Fruit fly (Drosophila melanogaster) whole organism, embryonic: ENCODE results near the gene Ykt6.

Experiments
- Ada2b ChIP-seq: fragments of 200-800 bp; sonication (Bioruptor generic); IDR thresholded peaks from 2 replicates; pipeline ENCODE4 v1.3.6; 2022; ENCODE audit warnings: missing biosample characterization, missing genetic modification characterization
- Bdp1 ChIP-seq: fragments of 200-800 bp; sonication (Bioruptor generic); optimal IDR thresholded peaks from 3 replicates; lab custom pipeline; 2016; ENCODE audit warnings: missing biosample characterization, missing genetic modification characterization
- Bteb2 ChIP-seq: fragments of 200-800 bp; sonication (Bioruptor generic); optimal IDR thresholded peaks from 2 replicates; lab custom pipeline; 2016; ENCODE audit warnings: missing biosample characterization, missing genetic modification characterization
- CG10147 ChIP-seq: fragments of 200-800 bp; sonication (Bioruptor generic); optimal IDR thresholded peaks from 2 replicates; lab custom pipeline; 2019; ENCODE audit warnings: missing biosample characterization, mild to moderate bottlenecking, missing genetic modification characterization, moderate library complexity
- CG10431 ChIP-seq: fragments of 200-800 bp; sonication (Bioruptor generic); optimal IDR thresholded peaks from 3 replicates; lab custom pipeline; 2018; ENCODE audit warnings: missing biosample characterization, mild to moderate bottlenecking, missing genetic modification characterization
- CG12071 ChIP-seq: fragments of 200-800 bp; sonication (Bioruptor generic); optimal IDR thresholded peaks from 3 replicates; lab custom pipeline; 2018; ENCODE audit warnings: missing biosample characterization, mild to moderate bottlenecking, missing genetic modification characterization
- CG12942 ChIP-seq: fragments of 200-800 bp; sonication (Bioruptor generic); optimal IDR thresholded peaks from 3 replicates; lab custom pipeline; 2016; ENCODE audit warnings: missing biosample characterization, missing genetic modification characterization
- CG14014 ChIP-seq: fragments of 200-800 bp; sonication (Bioruptor generic); IDR thresholded peaks from 2 replicates; pipeline ENCODE4 v1.3.6; 2022; ENCODE audit warnings: missing biosample characterization, missing genetic modification characterization
- CG14667 ChIP-seq: fragments of 200-800 bp; sonication (Bioruptor generic); IDR thresholded peaks from 2 replicates; pipeline ENCODE4 v1.3.6; 2022; ENCODE audit warnings: missing biosample characterization, missing genetic modification characterization
- CG1529 ChIP-seq: fragments of 200-800 bp; sonication (Bioruptor generic); optimal IDR thresholded peaks from 3 replicates; lab custom pipeline; 2018; ENCODE audit warnings: missing biosample characterization, missing genetic modification characterization
- CG17912 ChIP-seq: fragments of 200-800 bp; sonication (Bioruptor generic); optimal IDR thresholded peaks from 2 replicates; lab custom pipeline; 2018; ENCODE audit warnings: missing biosample characterization, mild to moderate bottlenecking, missing genetic modification characterization
- CG2875 ChIP-seq: fragments of 200-800 bp; sonication (Bioruptor generic); optimal IDR thresholded peaks from 2 replicates; lab custom pipeline; 2017; ENCODE audit warnings: missing biosample characterization, mild to moderate bottlenecking, missing genetic modification characterization, missing genetic modification reagents
- CG3407 ChIP-seq: fragments of 200-800 bp; sonication (Bioruptor generic); optimal IDR thresholded peaks from 2 replicates; lab custom pipeline; 2018; ENCODE audit warnings: missing biosample characterization, mild to moderate bottlenecking, missing genetic modification characterization
- CG34376 ChIP-seq: fragments of 200-800 bp; sonication (Bioruptor generic); optimal IDR thresholded peaks from 2 replicates; lab custom pipeline; 2018; ENCODE audit warnings: missing biosample characterization, mild to moderate bottlenecking, missing genetic modification characterization
- CG8089 ChIP-seq: fragments of 200-800 bp; sonication (Bioruptor generic); optimal IDR thresholded peaks from 3 replicates; lab custom pipeline; 2016; ENCODE audit warnings: missing biosample characterization, missing genetic modification characterization
- CG8281 ChIP-seq: fragments of 200-800 bp; sonication (Bioruptor generic); optimal IDR thresholded peaks from 2 replicates; lab custom pipeline; 2018; ENCODE audit warnings: missing biosample characterization, mild to moderate bottlenecking, missing genetic modification characterization, moderate library complexity
- CrebB ChIP-seq: fragments of 200-800 bp; sonication (Bioruptor generic); optimal IDR thresholded peaks from 3 replicates; lab custom pipeline; 2018; ENCODE audit warnings: missing biosample characterization, mild to moderate bottlenecking, missing genetic modification characterization
- Doc2 ChIP-seq: fragments of 200-800 bp; sonication (Bioruptor generic); IDR thresholded peaks from 2 replicates; pipeline ENCODE4 v1.3.6; 2022; ENCODE audit warnings: missing biosample characterization, missing genetic modification characterization
- Ets97D ChIP-seq: fragments of 200-800 bp; sonication (Bioruptor generic); optimal IDR thresholded peaks from 3 replicates; lab custom pipeline; 2016; ENCODE audit warnings: missing biosample characterization, missing genetic modification characterization
- GATAe ChIP-seq: fragments of 200-800 bp; sonication (Bioruptor generic); conservative IDR thresholded peaks from 2 replicates; pipeline ENCODE4 v1.3.6; 2022; ENCODE audit warnings: missing biosample characterization, missing genetic modification characterization
- Hr39 ChIP-seq: fragments of >200 bp; optimal IDR thresholded peaks from 2 replicates; lab custom pipeline; 2017
- MTF-1 ChIP-seq: fragments of 200-800 bp; sonication (Bioruptor generic); optimal IDR thresholded peaks from 2 replicates; lab custom pipeline; 2018; ENCODE audit warnings: missing biosample characterization, mild to moderate bottlenecking, missing genetic modification characterization, borderline replicate concordance
- Max ChIP-seq: fragments of 200-800 bp; sonication (Bioruptor generic); optimal IDR thresholded peaks from 2 replicates; lab custom pipeline; 2016; ENCODE audit warnings: missing biosample characterization, mild to moderate bottlenecking, missing genetic modification characterization
- Med ChIP-seq: fragments of 200-800 bp; sonication (Bioruptor generic); peaks from one replicate; lab custom pipeline; 2016; ENCODE audit warnings: missing biosample characterization, missing genetic modification characterization, mild to moderate bottlenecking, inconsistent platforms, moderate library complexity
- NC2β ChIP-seq: fragments of 200-800 bp; sonication (Bioruptor generic); optimal IDR thresholded peaks from 2 replicates; lab custom pipeline; 2016; ENCODE audit warnings: missing biosample characterization, missing genetic modification characterization
- Poxn ChIP-seq: fragments of 200-800 bp; sonication (Bioruptor generic); IDR thresholded peaks from 2 replicates; pipeline ENCODE4 v1.3.6; 2022; ENCODE audit warnings: missing biosample characterization, missing genetic modification characterization
- Rfx ChIP-seq: fragments of 200-800 bp; sonication (Bioruptor generic); IDR thresholded peaks from 2 replicates; pipeline ENCODE4 v1.3.6; 2022; ENCODE audit warnings: missing biosample characterization, missing genetic modification characterization
- Trl ChIP-seq, 3 experiments: fragments of >200 bp in 2 of 3; fragments of 200-800 bp in 1 of 3; sonication (Bioruptor generic) in 1 of 3; optimal IDR thresholded peaks; 2 replicates in 1 of 3; 3 replicates in 2 of 3; lab custom pipeline; 2016 to 2017; ENCODE audit warnings: missing biosample characterization in 1 of 3, missing genetic modification characterization in 1 of 3
- al ChIP-seq: fragments of 200-800 bp; sonication (Bioruptor generic); IDR thresholded peaks from 2 replicates; pipeline ENCODE4 v1.3.6; 2022; ENCODE audit warnings: missing biosample characterization, missing genetic modification characterization
- cas ChIP-seq: fragments of 200-800 bp; sonication (Bioruptor generic); IDR thresholded peaks from 2 replicates; pipeline ENCODE4 v1.3.6; 2022; ENCODE audit warnings: missing biosample characterization, missing genetic modification characterization
- chinmo ChIP-seq: fragments of 200-800 bp; sonication (Bioruptor generic); IDR thresholded peaks from 4 replicates; pipeline ENCODE4 v1.3.6; 2022; ENCODE audit warnings: missing biosample characterization, missing genetic modification characterization; ENCODE audit not compliant: partially characterized antibody
- crp ChIP-seq, 2 experiments: fragments of 200-800 bp; sonication (Bioruptor generic); optimal IDR thresholded peaks; 2 replicates in 1 of 2; 3 replicates in 1 of 2; lab custom pipeline; 2017; ENCODE audit warnings: missing biosample characterization in 2 of 2, missing genetic modification characterization in 2 of 2, mild to moderate bottlenecking in 1 of 2, moderate library complexity in 1 of 2
- eve ChIP-seq, 2 experiments: fragments of >200 bp; optimal IDR thresholded peaks; 2 replicates each; lab custom pipeline; 2017; ENCODE audit warnings: missing biosample characterization in 2 of 2, missing genetic modification characterization in 2 of 2
- gem ChIP-seq: fragments of 200-800 bp; sonication (Bioruptor generic); optimal IDR thresholded peaks from 2 replicates; lab custom pipeline; 2019; ENCODE audit warnings: missing biosample characterization, mild to moderate bottlenecking, missing genetic modification characterization, moderate library complexity
- hkb ChIP-seq, 2 experiments: fragments of 200-800 bp in 1 of 2; fragments of >200 bp in 1 of 2; sonication (Bioruptor generic) in 1 of 2; IDR thresholded peaks in 1 of 2; optimal IDR thresholded peaks in 1 of 2; 2 replicates each; pipeline versions ENCODE4 v1.3.6 to Lab custom; 2017 to 2022; ENCODE audit warnings: missing biosample characterization in 1 of 2, missing genetic modification characterization in 1 of 2
- kay ChIP-seq: fragments of 200-800 bp; sonication (Bioruptor generic); optimal IDR thresholded peaks from 2 replicates; lab custom pipeline; 2016; ENCODE audit warnings: missing biosample characterization, missing genetic modification characterization
- lab ChIP-seq: fragments of 200-800 bp; sonication (Bioruptor generic); optimal IDR thresholded peaks from 3 replicates; lab custom pipeline; 2017; ENCODE audit warnings: missing biosample characterization, missing genetic modification characterization, mild to moderate bottlenecking, moderate library complexity, missing genetic modification reagents
- nmo ChIP-seq: fragments of 200-800 bp; sonication (Bioruptor generic); optimal IDR thresholded peaks from 2 replicates; lab custom pipeline; 2018; ENCODE audit warnings: missing biosample characterization, mild to moderate bottlenecking, missing genetic modification characterization, moderate library complexity
- pan ChIP-seq, 4 experiments: fragments of >200 bp in 3 of 4; fragments of 200-800 bp in 1 of 4; sonication (Bioruptor generic) in 1 of 4; optimal IDR thresholded peaks in 3 of 4; IDR thresholded peaks in 1 of 4; 2 replicates each; pipeline versions ENCODE4 v1.3.6 to Lab custom; 2017 to 2022; ENCODE audit warnings: missing biosample characterization in 2 of 4, missing genetic modification characterization in 2 of 4, mixed read lengths in 1 of 4
- pzg ChIP-seq: fragments of 200-800 bp; sonication (Bioruptor generic); optimal IDR thresholded peaks from 3 replicates; lab custom pipeline; 2018; ENCODE audit warnings: missing biosample characterization, mild to moderate bottlenecking, missing genetic modification characterization, moderate library complexity
- scrt ChIP-seq: fragments of 200-800 bp; sonication (Bioruptor generic); optimal IDR thresholded peaks from 2 replicates; lab custom pipeline; 2018; ENCODE audit warnings: missing biosample characterization, mild to moderate bottlenecking, missing genetic modification characterization, moderate library complexity
- sd ChIP-seq: fragments of 200-800 bp; sonication (Bioruptor generic); optimal IDR thresholded peaks from 3 replicates; lab custom pipeline; 2018; ENCODE audit warnings: missing biosample characterization, mild to moderate bottlenecking, missing genetic modification characterization, moderate library complexity
- sna ChIP-seq: fragments of 200-800 bp; sonication (Bioruptor generic); IDR thresholded peaks from 2 replicates; pipeline ENCODE4 v1.3.6; 2022; ENCODE audit warnings: missing biosample characterization, missing genetic modification characterization; ENCODE audit not compliant: partially characterized antibody
- sob ChIP-seq: fragments of 200-800 bp; sonication (Bioruptor generic); IDR thresholded peaks from 2 replicates; pipeline ENCODE4 v1.3.6; 2022; ENCODE audit warnings: missing biosample characterization, missing genetic modification characterization
- tgo ChIP-seq: fragments of 200-800 bp; sonication (Bioruptor generic); IDR thresholded peaks from 3 replicates; pipeline ENCODE4 v1.3.6; 2022; ENCODE audit warnings: missing biosample characterization, missing genetic modification characterization
- wdn ChIP-seq: fragments of 200-800 bp; sonication (Bioruptor generic); IDR thresholded peaks from 2 replicates; pipeline ENCODE4 v1.3.6; 2022; ENCODE audit warnings: missing biosample characterization, missing genetic modification characterization

Ykt6 gene

dm6 chrX:7937588-7938481 lies 17.6 kb downstream of the Ykt6 start (continued):
- TF ChIP-seq CG1529 (GFP tag; lab: Kevin White, UChicago) (peak; percentile 85), CG12942 (peak; percentile 70), sna (GFP tag; lab: Robert Waterston, UW) (no peak), CG14014 (GFP tag; lab: Robert Waterston, UW) (peak; percentile 52; the same call in 1 of the 2 replicates), tgo (GFP tag; lab: Robert Waterston, UW) (peak; percentile 66; the same call in 2 of the 3 replicates), Ada2b (peak; percentile 41; the same call in 1 of the 2 replicates), Rfx (GFP tag; lab: Robert Waterston, UW) (peak; percentile 50), gem (tag; lab: Kevin White, UChicago) (peak; percentile 89), CG14667 (GFP tag; lab: Robert Waterston, UW) (peak; percentile 68), CG12071 (peak; percentile 59), Trl (optimal IDR thresholded peaks at IDR 0.05; lab: Kevin White, UChicago) (peak in 1 of 2 experiments; percentile 61), Trl (GFP tag; optimal IDR thresholded peaks at IDR 0.05; lab: Kevin White, UChicago) (peak; percentile 76), pan (optimal IDR thresholded peaks at IDR 0.05; lab: Kevin White, UChicago) (no peak), pan (GFP tag; optimal IDR thresholded peaks at IDR 0.05 in 1 of 2, IDR thresholded peaks at IDR 0.05 in 1 of 2) (peak in 1 of 2 experiments; percentile 64), CrebB (tag; lab: Kevin White, UChicago) (peak; percentile 2), Poxn (GFP tag; lab: Robert Waterston, UW) (no peak), Ets97D (peak; percentile 50), CG17912 (GFP tag; lab: Kevin White, UChicago) (peak; percentile 48), Doc2 (GFP tag; lab: Robert Waterston, UW) (no peak), CG34376 (no peak), kay (peak; percentile 33), CG8089 (peak; percentile 79), eve (GFP tag; optimal IDR thresholded peaks at IDR 0.05; lab: Kevin White, UChicago) (peak in 1 of 2 experiments; percentile 46), CG10431 (GFP tag; lab: Kevin White, UChicago) (peak; percentile 86), CG3407 (GFP tag; lab: Kevin White, UChicago) (peak; percentile 76), CG8281 (tag; lab: Kevin White, UChicago) (peak; percentile 65), pzg (GFP tag; lab: Kevin White, UChicago) (no peak), cas (GFP tag; lab: Robert Waterston, UW) (no peak), Med (GFP tag; lab: Kevin White, UChicago) (peak; percentile 92), scrt (peak; percentile 48), MTF-1 (GFP tag; lab: Kevin White, UChicago) (no peak), al (no peak), Max (peak; percentile 63), chinmo (GFP tag; lab: Robert Waterston, UW) (0 out of 4 replicates have a peak, but pooled peaks have one; percentile 36), hkb (optimal IDR thresholded peaks at IDR 0.05; lab: Kevin White, UChicago) (no peak), hkb (GFP tag; IDR thresholded peaks at IDR 0.05; lab: Robert Waterston, UW) (peak; percentile 61; the same call in 1 of the 2 replicates), lab (GFP tag; lab: Kevin White, UChicago) (peak; percentile 65), wdn (GFP tag; lab: Robert Waterston, UW) (0 out of 2 replicates have a peak, but pooled peaks have one; percentile 36), Bdp1 (peak; percentile 61), sd (tag; lab: Kevin White, UChicago) (peak; percentile 23), sob (GFP tag; lab: Robert Waterston, UW) (0 out of 2 replicates have a peak, but pooled peaks have one; percentile 36), NC2β (GFP tag; lab: Kevin White, UChicago) (peak; percentile 79), GATAe (GFP tag; lab: Robert Waterston, UW) (no peak), nmo (peak; percentile 92), crp (GFP tag; optimal IDR thresholded peaks at IDR 0.05; lab: Kevin White, UChicago) (peak; percentile 58 to 79), CG10147 (peak; percentile 46), Bteb2 (no peak), CG2875 (GFP tag; lab: Kevin White, UChicago) (peak; percentile 74), Hr39 (no peak)
